Worm (Caenorhabditis elegans) whole organism, late embryonic: ENCODE measurements around the gene ZK1127.4.
"Not testable (repeated sequence)": the region's sequence is repeated elsewhere in the genome, so short reads cannot be mapped to it uniquely, and the experiment has no call there.

Experiments
- ama-1 ChIP-seq: fragments of 150-350 bp; optimal IDR thresholded peaks from 2 replicates; lab custom pipeline; 2014
- ceh-14 ChIP-seq: sonication (generic microtip); optimal IDR thresholded peaks from 2 replicates; lab custom pipeline; 2016; ENCODE audit warnings: missing genotype, missing genetic modification characterization, missing compliant biosample characterization
- ceh-6 ChIP-seq: fragments of 200-800 bp; sonication (Bioruptor generic); optimal IDR thresholded peaks from 2 replicates; lab custom pipeline; 2018; ENCODE audit warnings: mild to moderate bottlenecking, missing genetic modification characterization, missing compliant biosample characterization
- dmd-4 ChIP-seq: sonication (generic microtip); optimal IDR thresholded peaks from 2 replicates; lab custom pipeline; 2016; ENCODE audit warnings: borderline replicate concordance, missing genetic modification characterization, missing compliant biosample characterization
- fkh-10 ChIP-seq: fragments of 150-350 bp; optimal IDR thresholded peaks from 2 replicates; lab custom pipeline; 2014; ENCODE audit warnings: missing biosample characterization, missing genetic modification reagents, missing genetic modification characterization
- fkh-6 ChIP-seq: sonication (generic microtip); optimal IDR thresholded peaks from 2 replicates; lab custom pipeline; 2016; ENCODE audit warnings: missing genetic modification characterization, missing compliant biosample characterization
- hlh-15 ChIP-seq: sonication (generic microtip); optimal IDR thresholded peaks from 2 replicates; lab custom pipeline; 2016; ENCODE audit warnings: missing genetic modification characterization, missing compliant biosample characterization
- mec-3 ChIP-seq: sonication (generic microtip); optimal IDR thresholded peaks from 2 replicates; lab custom pipeline; 2016; ENCODE audit warnings: borderline replicate concordance, missing genetic modification characterization, missing compliant biosample characterization
- pqm-1 ChIP-seq: sonication (generic microtip); optimal IDR thresholded peaks from 2 replicates; lab custom pipeline; 2016; ENCODE audit warnings: missing genetic modification characterization, missing compliant biosample characterization
- ref-2 ChIP-seq: sonication (generic microtip); optimal IDR thresholded peaks from 2 replicates; lab custom pipeline; 2016; ENCODE audit warnings: missing genetic modification characterization, missing compliant biosample characterization
- syd-9 ChIP-seq: sonication (generic microtip); optimal IDR thresholded peaks from 2 replicates; lab custom pipeline; 2016; ENCODE audit warnings: mild to moderate bottlenecking, missing genetic modification characterization, moderate library complexity, missing compliant biosample characterization
- tbx-2 ChIP-seq: sonication (generic microtip); optimal IDR thresholded peaks from 2 replicates; lab custom pipeline; 2016; ENCODE audit warnings: missing genetic modification characterization, missing compliant biosample characterization
- ztf-16 ChIP-seq: sonication (generic microtip); optimal IDR thresholded peaks from 2 replicates; lab custom pipeline; 2017; ENCODE audit warnings: missing genetic modification characterization, missing compliant biosample characterization

- not testable (repeated sequence) for TF ChIP-seq ceh-6 (GFP tag; lab: Kevin White, UChicago); ztf-16 (tag; lab: Kevin White, UChicago); hlh-15 (tag; lab: Kevin White, UChicago); fkh-6 (tag; lab: Kevin White, UChicago); mec-3; ceh-14 (tag; lab: Kevin White, UChicago); syd-9 (tag; lab: Kevin White, UChicago); tbx-2 (tag; lab: Kevin White, UChicago); pqm-1 (tag; lab: Kevin White, UChicago); ama-1 (lab: Kevin White, UChicago); dmd-4 (tag; lab: Kevin White, UChicago); fkh-10 (GFP tag; lab: Kevin White, UChicago); ref-2 (tag; lab: Kevin White, UChicago)
These were observed 30.3 kb downstream of the ZK1127.4 start, which contains the start of the genes T02G5.14 and T02G5.15 for ce11 chrII:7084021-7084420.
